Worm (Caenorhabditis elegans) whole organism, late embryonic: ENCODE results near the gene ucr-2.3.

Experiments used
- Y22D7AL.16 ChIP-seq: sonication (generic microtip); optimal IDR thresholded peaks from 2 replicates; lab custom pipeline; 2016; ENCODE audit warnings: missing genetic modification characterization, missing compliant biosample characterization
- ama-1 ChIP-seq: fragments of 150-350 bp; optimal IDR thresholded peaks from 2 replicates; lab custom pipeline; 2014
- ceh-2 ChIP-seq: sonication (generic microtip); optimal IDR thresholded peaks from 2 replicates; lab custom pipeline; 2016; ENCODE audit warnings: missing genotype, missing genetic modification characterization, missing compliant biosample characterization
- ceh-24 ChIP-seq: sonication (generic microtip); optimal IDR thresholded peaks from 2 replicates; lab custom pipeline; 2016; ENCODE audit warnings: mild to moderate bottlenecking, missing genetic modification characterization, missing compliant biosample characterization
- ceh-31 ChIP-seq: sonication (generic microtip); optimal IDR thresholded peaks from 2 replicates; lab custom pipeline; 2016; ENCODE audit warnings: missing genetic modification characterization, missing compliant biosample characterization
- ceh-34 ChIP-seq: sonication (generic microtip); optimal IDR thresholded peaks from 2 replicates; lab custom pipeline; 2016; ENCODE audit warnings: mild to moderate bottlenecking, missing genetic modification characterization, missing compliant biosample characterization
- ceh-45 ChIP-seq: fragments of 200-800 bp; sonication (Bioruptor generic); IDR thresholded peaks from 2 replicates; pipeline ENCODE4 v1.3.6; 2022; ENCODE audit warnings: missing genetic modification reagents, missing genetic modification characterization, missing compliant biosample characterization
- ceh-48 ChIP-seq: sonication (generic microtip); optimal IDR thresholded peaks from 2 replicates; lab custom pipeline; 2016; ENCODE audit warnings: missing genetic modification characterization, inconsistent platforms, missing compliant biosample characterization
- ceh-9 ChIP-seq: sonication (generic microtip); optimal IDR thresholded peaks from 2 replicates; lab custom pipeline; 2016; ENCODE audit warnings: mild to moderate bottlenecking, missing genetic modification characterization, inconsistent platforms, missing compliant biosample characterization
- dve-1 ChIP-seq: sonication (generic microtip); optimal IDR thresholded peaks from 2 replicates; lab custom pipeline; 2017; ENCODE audit warnings: antibody characterized with exemption, mild to moderate bottlenecking, missing genetic modification characterization, missing compliant biosample characterization
- elt-2 ChIP-seq: sonication (generic microtip); optimal IDR thresholded peaks from 2 replicates; lab custom pipeline; 2016; ENCODE audit warnings: missing genetic modification reagents, missing genetic modification characterization, missing compliant biosample characterization
- elt-4 ChIP-seq: sonication (generic microtip); optimal IDR thresholded peaks from 2 replicates; lab custom pipeline; 2016; ENCODE audit warnings: missing genetic modification characterization, missing compliant biosample characterization
- eyg-1 ChIP-seq: sonication (generic microtip); optimal IDR thresholded peaks from 2 replicates; lab custom pipeline; 2016; ENCODE audit warnings: missing genotype, missing genetic modification characterization, missing compliant biosample characterization
- fax-1 ChIP-seq: sonication (generic microtip); optimal IDR thresholded peaks from 2 replicates; lab custom pipeline; 2016; ENCODE audit warnings: missing genotype, missing genetic modification characterization, missing compliant biosample characterization
- fkh-6 ChIP-seq: sonication (generic microtip); optimal IDR thresholded peaks from 2 replicates; lab custom pipeline; 2016; ENCODE audit warnings: missing genetic modification characterization, missing compliant biosample characterization
- gmeb-2 ChIP-seq: sonication (generic microtip); optimal IDR thresholded peaks from 2 replicates; lab custom pipeline; 2016; ENCODE audit warnings: missing genetic modification characterization, inconsistent platforms, missing compliant biosample characterization
- hlh-30 ChIP-seq: sonication (generic microtip); optimal IDR thresholded peaks from 2 replicates; lab custom pipeline; 2017; ENCODE audit warnings: antibody characterized with exemption, missing genetic modification characterization, missing compliant biosample characterization; ENCODE audit not compliant: insufficient read depth
- hlh-8 ChIP-seq: sonication (generic microtip); optimal IDR thresholded peaks from 2 replicates; lab custom pipeline; 2016; ENCODE audit warnings: missing genotype, missing genetic modification characterization, missing compliant biosample characterization
- madf-2 ChIP-seq: sonication (generic microtip); optimal IDR thresholded peaks from 2 replicates; lab custom pipeline; 2017; ENCODE audit warnings: missing genetic modification characterization, missing compliant biosample characterization
- nfya-1 ChIP-seq: sonication (generic microtip); optimal IDR thresholded peaks from 2 replicates; lab custom pipeline; 2017; ENCODE audit warnings: missing genetic modification characterization, mild to moderate bottlenecking, missing compliant biosample characterization, antibody characterized with exemption, moderate library complexity
- nhr-232 ChIP-seq: sonication (generic microtip); optimal IDR thresholded peaks from 2 replicates; lab custom pipeline; 2016; ENCODE audit warnings: missing genetic modification characterization, missing compliant biosample characterization
- pag-3 ChIP-seq: sonication (generic microtip); optimal IDR thresholded peaks from 2 replicates; lab custom pipeline; 2016; ENCODE audit warnings: missing compliant biosample characterization, missing genetic modification characterization, borderline replicate concordance
- pat-9 ChIP-seq: fragments of 200-800 bp; sonication (Bioruptor generic); optimal IDR thresholded peaks from 2 replicates; lab custom pipeline; 2018; ENCODE audit warnings: mild to moderate bottlenecking, missing genetic modification characterization, moderate library complexity, missing compliant biosample characterization
- pax-1 ChIP-seq: fragments of 150-350 bp; optimal IDR thresholded peaks from 2 replicates; lab custom pipeline; 2014; ENCODE audit warnings: missing biosample characterization, missing genetic modification characterization
- pha-2 ChIP-seq: sonication (generic microtip); optimal IDR thresholded peaks from 2 replicates; lab custom pipeline; 2017; ENCODE audit warnings: mild to moderate bottlenecking, missing genetic modification characterization, missing compliant biosample characterization
- rnt-1 ChIP-seq: sonication (generic microtip); optimal IDR thresholded peaks from 2 replicates; lab custom pipeline; 2016; ENCODE audit warnings: missing genetic modification characterization, missing compliant biosample characterization
- sox-4 ChIP-seq: sonication (generic microtip); optimal IDR thresholded peaks from 2 replicates; lab custom pipeline; 2017; ENCODE audit warnings: mild to moderate bottlenecking, missing genetic modification characterization, inconsistent platforms, missing compliant biosample characterization
- syd-9 ChIP-seq: sonication (generic microtip); optimal IDR thresholded peaks from 2 replicates; lab custom pipeline; 2016; ENCODE audit warnings: mild to moderate bottlenecking, missing genetic modification characterization, moderate library complexity, missing compliant biosample characterization
- unc-42 ChIP-seq: sonication (generic microtip); optimal IDR thresholded peaks from 2 replicates; lab custom pipeline; 2016; ENCODE audit warnings: missing genotype, missing genetic modification characterization, missing compliant biosample characterization
- unc-55 ChIP-seq: sonication (generic microtip); optimal IDR thresholded peaks from 2 replicates; lab custom pipeline; 2017; ENCODE audit warnings: missing biosample characterization, missing genetic modification reagents, missing genetic modification characterization

The ucr-2.3 gene

DNA sequence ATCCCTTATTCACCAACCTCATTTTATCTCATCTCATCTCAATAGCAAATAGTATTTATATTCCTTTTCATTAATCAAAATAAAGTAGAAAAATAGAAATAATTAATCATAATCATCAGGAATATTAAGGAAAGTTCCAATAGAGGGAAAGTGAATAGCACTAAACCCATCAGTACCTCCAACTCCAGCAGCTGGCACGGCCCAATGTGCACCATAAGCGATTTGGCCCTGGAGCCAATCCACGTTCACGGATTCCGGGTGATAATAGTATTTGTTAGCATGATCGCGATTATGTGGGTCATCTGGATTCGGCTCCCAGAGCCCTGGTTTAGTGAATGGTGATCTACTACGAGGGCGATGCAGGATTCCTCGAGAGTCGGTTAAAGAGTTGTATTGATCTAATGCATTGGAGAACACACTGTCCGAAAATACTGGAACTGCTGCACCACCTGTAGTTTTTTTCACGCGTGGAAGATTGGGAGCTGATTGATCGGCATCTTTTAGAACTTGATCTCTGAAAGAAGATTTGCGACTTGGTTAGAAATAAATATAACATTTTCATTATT, 43.9 kb upstream of the ucr-2.3 start (continued):
- TF ChIP-seq hlh-8 (tag; lab: Kevin White, UChicago), result no peak
- no peak for TF ChIP-seq nhr-232 (tag; lab: Kevin White, UChicago)
- TF ChIP-seq, all 69 proteins: peak for 26

DNA sequence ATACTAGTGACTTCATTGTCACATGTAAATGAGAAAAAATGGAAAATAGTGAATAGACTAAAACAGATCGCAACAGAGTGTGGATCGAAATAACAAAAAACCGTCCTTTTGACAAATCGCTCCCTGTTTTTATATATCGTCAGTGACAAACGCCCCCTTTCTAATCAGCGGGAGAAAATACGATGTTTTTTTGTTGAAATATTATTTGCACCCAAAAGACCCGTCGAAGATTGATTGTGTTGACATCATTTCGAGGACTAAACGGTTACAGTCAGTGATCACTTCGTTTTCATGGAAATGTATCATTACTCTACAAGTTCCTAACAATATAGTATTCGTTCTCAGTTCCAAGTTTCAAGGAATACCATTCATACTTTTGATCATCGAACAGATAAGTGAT, 40.2 kb upstream of the ucr-2.3 start, which contains the start of gene dos-3:
dos-3 (minus strand) TSS at position 101 of the 400 bp plus-strand sequence.
- no peak for TF ChIP-seq elt-4 (tag; lab: Kevin White, UChicago)

DNA sequence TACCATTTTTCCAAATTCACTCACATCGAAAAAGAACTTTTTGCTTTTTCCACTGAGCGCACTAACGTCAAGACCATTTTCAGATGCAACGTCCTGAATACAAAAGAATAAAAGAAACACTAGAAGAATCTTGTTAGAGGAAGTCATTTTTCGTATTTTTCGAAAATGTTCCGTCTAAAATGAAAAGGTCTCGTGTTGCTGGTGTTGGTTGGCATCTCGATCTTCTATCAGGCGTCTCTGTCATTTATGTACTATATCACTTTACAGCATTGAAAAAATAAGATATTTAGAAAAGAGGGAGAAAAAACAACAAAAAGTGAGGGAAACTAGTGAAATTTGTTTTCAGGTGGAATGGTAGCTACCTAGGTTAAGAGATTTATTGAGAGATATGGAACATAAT, 38.5 kb upstream of the ucr-2.3 start, which contains the start of gene K02F3.9:
K02F3.9 (minus strand) TSS at position 190 of the 400 bp plus-strand sequence.
- TF ChIP-seq Y22D7AL.16 (tag; lab: Kevin White, UChicago), result no peak

DNA sequence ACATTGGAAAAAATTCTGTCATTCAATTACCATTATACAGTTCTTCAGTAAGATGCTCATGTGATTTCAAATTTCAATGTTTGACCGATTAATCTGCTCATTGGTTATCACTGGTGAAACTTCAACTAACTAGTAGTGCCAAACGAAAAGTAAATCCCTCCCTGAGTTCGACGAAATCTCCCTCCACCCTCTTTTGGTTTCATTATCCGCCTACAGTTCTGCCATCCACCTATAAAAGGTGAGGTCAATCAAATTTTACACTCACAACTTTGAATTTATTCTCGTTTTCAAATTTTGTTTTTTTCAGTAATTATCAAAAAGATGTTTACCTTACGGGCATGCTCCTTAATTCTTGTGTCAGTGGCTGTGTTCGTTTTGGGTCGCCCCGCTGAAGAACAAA, 37.0 kb upstream of the ucr-2.3 start, which contains the start of gene far-8:
far-8 (plus strand) TSS at position 301 of the 400 bp plus-strand sequence.
- TF ChIP-seq dve-1 (no peak), syd-9 (tag; lab: Kevin White, UChicago) (no peak), ceh-34 (tag; lab: Kevin White, UChicago) (no peak), ceh-9 (tag; lab: Kevin White, UChicago) (no peak), gmeb-2 (tag; lab: Kevin White, UChicago) (no peak), hlh-30 (no peak), pag-3 (tag; lab: Kevin White, UChicago) (no peak), fax-1 (tag; lab: Kevin White, UChicago) (no peak)

DNA sequence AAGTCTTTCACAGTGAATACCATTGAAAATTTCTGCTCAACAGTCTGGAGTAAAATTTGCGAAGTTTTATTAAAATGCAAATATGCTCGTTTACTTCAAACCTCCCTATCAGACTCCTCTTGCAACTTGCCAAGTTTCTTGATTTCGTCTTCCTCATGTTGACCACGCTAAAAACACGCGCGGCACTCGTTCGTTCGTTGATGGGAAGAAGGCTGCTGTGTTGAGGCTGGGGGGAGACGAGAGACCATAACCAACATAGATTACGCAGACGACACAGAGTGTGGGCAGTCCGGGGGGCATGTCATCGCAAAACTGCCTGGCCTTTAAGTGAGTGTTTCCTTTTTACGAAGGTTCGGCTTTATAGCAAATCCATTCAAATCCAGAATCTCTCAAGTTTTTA, 35.7 kb upstream of the ucr-2.3 start:
- TF ChIP-seq nhr-232 (tag; lab: Kevin White, UChicago) (no peak), fkh-6 (tag; lab: Kevin White, UChicago) (peak; percentile 16), ceh-48 (tag; lab: Kevin White, UChicago) (no peak), nfya-1 (tag; lab: Kevin White, UChicago) (peak; percentile 31), ama-1 (lab: Kevin White, UChicago) (no peak), ceh-31 (no peak), madf-2 (no peak), unc-55 (GFP tag; lab: Kevin White, UChicago) (no peak), pat-9 (tag; lab: Kevin White, UChicago) (no peak)

DNA sequence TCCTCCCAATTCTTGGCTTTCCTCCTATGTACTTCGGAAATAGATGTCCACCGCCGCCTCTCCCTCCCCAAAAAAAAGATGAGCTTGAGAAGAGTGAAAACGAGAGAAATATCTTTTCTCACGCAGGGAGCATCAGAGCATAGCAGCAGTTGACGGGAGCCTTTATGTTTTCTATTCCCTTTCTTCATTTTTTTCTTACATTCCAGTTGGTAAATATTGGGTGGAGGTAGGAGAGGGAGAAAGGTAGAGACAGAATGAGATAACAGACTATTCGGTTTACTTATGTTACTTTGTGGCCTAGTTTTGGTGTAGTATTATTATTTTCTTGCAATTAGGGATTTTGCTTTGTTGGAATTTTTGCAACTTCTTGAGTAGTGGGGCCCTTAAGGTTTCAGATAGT, 35.1 kb upstream of the ucr-2.3 start:
- no peak for TF ChIP-seq rnt-1 (tag; lab: Kevin White, UChicago)
- no peak for TF ChIP-seq unc-42 (tag; lab: Kevin White, UChicago)
- no peak for TF ChIP-seq fkh-6 (tag; lab: Kevin White, UChicago)
- no peak for TF ChIP-seq eyg-1 (tag; lab: Kevin White, UChicago)
- no peak for TF ChIP-seq ceh-45 (GFP tag; lab: Robert Waterston, UW)
- no peak for TF ChIP-seq pha-2 (tag; lab: Kevin White, UChicago)

DNA sequence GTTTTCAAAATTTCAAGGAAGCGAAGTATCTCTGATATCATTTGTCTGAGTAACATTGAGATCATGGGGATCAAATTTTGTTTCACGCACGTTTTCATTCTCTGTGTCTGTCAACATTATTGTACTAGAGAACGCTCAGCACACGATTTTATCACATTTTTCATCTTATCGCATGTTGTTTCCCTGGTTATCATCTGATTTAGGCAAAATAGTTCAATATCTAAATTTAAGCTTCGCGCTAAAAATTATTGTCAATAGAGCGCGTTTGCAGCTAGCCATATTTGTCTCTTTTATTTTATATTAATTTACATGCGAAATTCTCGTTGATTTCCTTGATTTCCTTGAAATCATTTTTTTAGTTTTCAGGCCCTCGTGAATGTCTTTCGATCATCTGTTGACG, 34.2 kb upstream of the ucr-2.3 start, which contains the start of gene K02F3.2:
K02F3.2 (plus strand) TSS at position 357 of the 400 bp plus-strand sequence.
- TF ChIP-seq elt-4 (tag; lab: Kevin White, UChicago) (no peak), rnt-1 (tag; lab: Kevin White, UChicago) (no peak), unc-42 (tag; lab: Kevin White, UChicago) (no peak), ceh-24 (tag; lab: Kevin White, UChicago) (no peak), ceh-2 (no peak), pax-1 (tag; lab: Kevin White, UChicago) (peak; percentile 17), sox-4 (tag; lab: Kevin White, UChicago) (no peak), elt-2 (tag; lab: Kevin White, UChicago) (peak; percentile 73)
